Worm (Caenorhabditis elegans) whole organism, L3 larva: ENCODE results near the gene C03H12.1.

ENCODE experiments used
- egl-27 ChIP-seq: sonication (generic microtip); optimal IDR thresholded peaks from 4 replicates; lab custom pipeline; 2017; ENCODE audit warnings: missing biosample characterization, missing genetic modification reagents, missing genetic modification characterization
- fkh-10 ChIP-seq: sonication (generic microtip); optimal IDR thresholded peaks from 2 replicates; lab custom pipeline; 2017; ENCODE audit warnings: missing biosample characterization, missing genetic modification reagents, missing genetic modification characterization
- lin-39 ChIP-seq: fragments of 150-350 bp; optimal IDR thresholded peaks from 2 replicates; lab custom pipeline; 2018; ENCODE audit warnings: missing biosample characterization, missing genetic modification reagents, missing genetic modification characterization
- nhr-25 ChIP-seq: sonication (generic microtip); optimal IDR thresholded peaks from 2 replicates; lab custom pipeline; 2017; ENCODE audit warnings: missing biosample characterization, missing genetic modification characterization
- nhr-28 ChIP-seq: fragments of 150-350 bp; optimal IDR thresholded peaks from 2 replicates; lab custom pipeline; 2014; ENCODE audit warnings: missing biosample characterization, missing genetic modification characterization
- nhr-67 ChIP-seq: fragments of 150-350 bp; optimal IDR thresholded peaks from 2 replicates; lab custom pipeline; 2014; ENCODE audit warnings: missing biosample characterization, missing genetic modification characterization
- pqm-1 ChIP-seq: fragments of 150-350 bp; optimal IDR thresholded peaks from 2 replicates; lab custom pipeline; 2017; ENCODE audit warnings: missing biosample characterization, missing genetic modification characterization, inconsistent platforms
- unc-39 ChIP-seq: sonication (generic microtip); optimal IDR thresholded peaks from 4 replicates; lab custom pipeline; 2017; ENCODE audit warnings: missing biosample characterization, missing genetic modification characterization
- unc-62 ChIP-seq: fragments of 150-350 bp; sonication (generic microtip); optimal IDR thresholded peaks from 4 replicates; lab custom pipeline; 2014; ENCODE audit warnings: missing biosample characterization, missing genetic modification reagents, missing genetic modification characterization
- ztf-4 ChIP-seq: fragments of 150-350 bp; optimal IDR thresholded peaks from 2 replicates; lab custom pipeline; 2014; ENCODE audit warnings: missing biosample characterization, missing genetic modification characterization

Gene C03H12.1

DNA sequence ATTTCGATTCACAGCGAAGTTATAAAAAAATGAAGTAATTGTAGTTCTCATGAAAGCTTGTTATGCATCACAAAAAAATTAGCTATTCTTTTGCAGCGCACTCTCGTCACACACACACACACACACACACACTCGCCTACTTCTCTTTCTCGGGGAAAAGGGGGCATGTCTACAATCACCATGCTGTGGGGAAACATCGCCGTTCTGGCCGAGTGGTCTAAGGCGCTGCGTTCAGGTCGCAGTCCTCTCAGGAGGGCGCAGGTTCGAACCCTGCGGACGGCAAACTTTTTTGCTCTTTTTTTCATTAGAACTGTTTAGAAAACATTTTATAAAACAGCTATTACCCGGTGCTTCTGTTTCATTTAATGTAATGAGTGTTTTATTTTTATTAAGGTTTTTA, 52.6 kb downstream of the C03H12.1 start (continued):
- TF ChIP-seq egl-27 (tag; lab: Kevin White, UChicago) (no peak), ztf-4 (tag; lab: Kevin White, UChicago) (no peak), lin-39 (peak; percentile 55), fkh-10 (GFP tag; lab: Kevin White, UChicago) (no peak), pqm-1 (peak; percentile 50), nhr-28 (no peak), unc-62 (GFP tag; lab: Kevin White, UChicago) (no peak), nhr-67 (tag; lab: Kevin White, UChicago) (no peak), nhr-25 (tag; lab: Kevin White, UChicago) (peak; percentile 15)

ce11 chrX:15742310-15742709, 53.1 kb downstream of the C03H12.1 start, which contains the start of gene nhr-255:
nhr-255 (plus strand) TSS chrX:15742610.
- no peak for TF ChIP-seq unc-39
- TF ChIP-seq, all 47 proteins: peak for 0
